Fruit fly (Drosophila melanogaster): ENCODE measurements around the gene CG5162.

CG5162 gene

DNA sequence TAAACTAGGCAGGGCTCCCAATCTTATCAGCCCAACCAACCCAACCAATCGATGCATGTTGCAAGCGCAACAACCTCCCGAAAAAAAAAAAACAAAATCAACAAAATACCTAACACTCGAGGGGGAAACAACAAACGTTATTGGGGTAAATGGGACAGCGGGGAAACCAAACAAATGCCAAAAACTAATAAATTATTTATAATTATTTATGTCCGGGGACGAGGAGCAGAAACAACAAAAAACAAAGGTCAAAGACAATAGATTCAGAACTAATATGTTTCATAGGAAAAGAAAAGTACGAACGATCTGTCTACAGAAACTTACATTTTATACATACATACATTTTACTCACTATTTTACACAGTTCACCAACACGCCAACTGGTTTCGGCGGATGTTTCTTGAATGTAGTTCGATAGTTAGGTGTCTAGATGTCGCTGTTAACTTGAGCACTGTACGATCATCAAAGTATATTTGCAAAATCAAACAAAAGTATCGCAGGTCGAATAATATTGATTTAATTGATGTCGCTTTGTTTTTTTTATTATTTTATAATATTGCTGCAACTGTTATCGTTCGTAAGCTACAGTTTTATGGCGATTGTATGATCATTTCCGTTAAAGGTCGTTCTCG is 39.4 kb upstream of the CG5162 start (continued):
- no peak for TF ChIP-seq salm (tag; optimal IDR thresholded peaks at IDR 0.05)
- no peak for TF ChIP-seq yki (optimal IDR thresholded peaks at IDR 0.05)
- no peak for TF ChIP-seq vfl (GFP tag; optimal IDR thresholded peaks at IDR 0.05)
- peak; percentile 41 for TF ChIP-seq CG7987 (GFP tag; optimal IDR thresholded peaks at IDR 0.05)
- no peak for TF ChIP-seq sim (GFP tag; IDR thresholded peaks at IDR 0.05)
- no peak for TF ChIP-seq dm (GFP tag; optimal IDR thresholded peaks at IDR 0.05)
- TF ChIP-seq sens (GFP tag), result peak; percentile 78
- no peak for TF ChIP-seq CG16815 (GFP tag; optimal IDR thresholded peaks at IDR 0.05)
- TF ChIP-seq Hmx (GFP tag; optimal IDR thresholded peaks at IDR 0.05), result no peak
- peak; percentile 50 for TF ChIP-seq CoRest (tag; optimal IDR thresholded peaks at IDR 0.05)
- peak; percentile 53 for TF ChIP-seq pita (GFP tag; optimal IDR thresholded peaks at IDR 0.05)
- TF ChIP-seq CG31365 (tag; optimal IDR thresholded peaks at IDR 0.05), result peak; percentile 4
- TF ChIP-seq stwl (tag; optimal IDR thresholded peaks at IDR 0.05), result peak; percentile 28
- TF ChIP-seq ranshi (GFP tag; IDR thresholded peaks at IDR 0.05), result no peak
- no peak for TF ChIP-seq CG12236 (GFP tag; optimal IDR thresholded peaks at IDR 0.05)
- no peak for TF ChIP-seq CG1529 (GFP tag; optimal IDR thresholded peaks at IDR 0.05)
- no peak for TF ChIP-seq CG31388 (GFP tag; optimal IDR thresholded peaks at IDR 0.05)
- TF ChIP-seq knrl (GFP tag; IDR thresholded peaks at IDR 0.05; ENCODE audit: partially characterized antibody), result peak; percentile 48; the same call in 2 of the 3 replicates
- TF ChIP-seq CG16779 (GFP tag; IDR thresholded peaks at IDR 0.05), result no peak
- peak; percentile 33 for TF ChIP-seq CG5245 (GFP tag; optimal IDR thresholded peaks at IDR 0.05)
- no peak for TF ChIP-seq CG3281 (GFP tag; optimal IDR thresholded peaks at IDR 0.05)
- TF ChIP-seq Hey (tag; optimal IDR thresholded peaks at IDR 0.05), result no peak
- peak; percentile 15; the same call in 1 of the 3 replicates for TF ChIP-seq dysf (GFP tag; IDR thresholded peaks at IDR 0.05)
- TF ChIP-seq D19B (GFP tag; optimal IDR thresholded peaks at IDR 0.05), result no peak
- no peak for TF ChIP-seq al (GFP tag; IDR thresholded peaks at IDR 0.05)
- peak; percentile 86 for TF ChIP-seq Med (GFP tag)
- no peak for TF ChIP-seq Spps (tag; optimal IDR thresholded peaks at IDR 0.05)
- no peak for TF ChIP-seq CG5953 (GFP tag; IDR thresholded peaks at IDR 0.05)
- TF ChIP-seq fd96Cb (tag; optimal IDR thresholded peaks at IDR 0.05), result no peak
- TF ChIP-seq Mrtf (GFP tag; IDR thresholded peaks at IDR 0.05), result peak; percentile 42; the same call in 1 of the 3 replicates
- no peak for TF ChIP-seq CG6813 (GFP tag; optimal IDR thresholded peaks at IDR 0.05)
- no peak for TF ChIP-seq CG11696 (GFP tag; IDR thresholded peaks at IDR 0.05)
- TF ChIP-seq CG2120 (GFP tag; optimal IDR thresholded peaks at IDR 0.05), result peak; percentile 35
- TF ChIP-seq sug (tag; optimal IDR thresholded peaks at IDR 0.05), result peak; percentile 11
- TF ChIP-seq CG1792 (GFP tag; optimal IDR thresholded peaks at IDR 0.05), result no peak
- TF ChIP-seq nau (GFP tag; optimal IDR thresholded peaks at IDR 0.05), result no peak
- TF ChIP-seq CG13424 (tag; optimal IDR thresholded peaks at IDR 0.05), result peak; percentile 18
- no peak for TF ChIP-seq CG2678 (tag; optimal IDR thresholded peaks at IDR 0.05)
- no peak for TF ChIP-seq Side (GFP tag; optimal IDR thresholded peaks at IDR 0.05)
- TF ChIP-seq CG13287 (GFP tag; IDR thresholded peaks at IDR 0.05; ENCODE audit: partially characterized antibody), result no peak; the same call in 1 of the 2 replicates
- no peak for TF ChIP-seq CG15269 (tag; optimal IDR thresholded peaks at IDR 0.05)
- TF ChIP-seq CG2712 (tag; optimal IDR thresholded peaks at IDR 0.05), result peak; percentile 34
- no peak for TF ChIP-seq Gug (GFP tag; IDR thresholded peaks at IDR 0.05)
- TF ChIP-seq hb (GFP tag; IDR thresholded peaks at IDR 0.05; ENCODE audit: partially characterized antibody), result no peak
- TF ChIP-seq CG4404 (GFP tag; IDR thresholded peaks at IDR 0.05), result no peak
- TF ChIP-seq CG9215 (GFP tag; IDR thresholded peaks at IDR 0.05), result no peak
- TF ChIP-seq kni (GFP tag; optimal IDR thresholded peaks at IDR 0.05), result no peak
- TF ChIP-seq ato (GFP tag; IDR thresholded peaks at IDR 0.05; ENCODE audit: partially characterized antibody), result no peak
- no peak for TF ChIP-seq wdn (GFP tag; IDR thresholded peaks at IDR 0.05)
- TF ChIP-seq BEAF-32 (GFP tag; optimal IDR thresholded peaks at IDR 0.05), result no peak
- no peak for TF ChIP-seq C15 (GFP tag; IDR thresholded peaks at IDR 0.05)
